Fruit fly (Drosophila melanogaster) S2 (cell line): ENCODE measurements around the gene CG32440.

ENCODE experiments used
- CG8478 ChIP-seq: fragments of >200 bp; optimal IDR thresholded peaks from 2 replicates; lab custom pipeline; 2018
- CTCF ChIP-seq, 2 experiments: fragments of >200 bp; optimal IDR thresholded peaks; 2 replicates each; lab custom pipeline; 2018

DNA sequence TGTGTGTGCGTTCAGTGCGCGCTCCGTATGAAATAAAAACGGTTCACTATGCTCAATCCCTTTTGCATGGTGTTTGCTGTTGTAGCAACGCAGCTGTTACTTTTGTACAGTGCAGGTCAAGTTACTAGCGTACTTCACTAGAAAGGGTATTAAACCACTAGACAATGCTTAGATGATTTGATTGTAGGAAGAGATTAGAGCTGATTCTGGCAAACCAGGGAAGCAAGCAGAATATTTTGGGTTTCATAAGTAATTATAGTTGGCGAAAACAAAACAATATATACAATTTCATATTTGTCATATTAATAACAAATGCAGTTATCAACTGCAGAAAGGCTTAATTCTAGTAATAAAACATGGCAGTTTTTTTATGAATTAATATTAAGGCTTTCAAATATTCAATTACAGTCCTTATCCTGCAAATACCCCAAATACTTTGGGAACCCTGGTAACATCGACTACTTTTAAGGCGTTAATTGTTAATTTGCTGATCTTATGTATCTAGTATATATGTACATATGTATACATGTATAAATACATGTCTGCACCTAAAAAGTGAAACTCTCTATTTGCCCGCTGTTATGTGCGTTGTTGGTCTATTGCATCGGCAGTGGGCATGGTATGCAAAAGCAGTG is 12.7 kb upstream of the CG32440 start:
- TF ChIP-seq CTCF (optimal IDR thresholded peaks at IDR 0.05; lab: Kevin White, UChicago) (no peak), CG8478 (no peak)
